Fruit fly (Drosophila melanogaster): Measurements from ENCODE around the gene Poxm.
A peak's percentile ranks its signal among the peaks of the same experiment; 100 is the strongest.

Gene Poxm

DNA sequence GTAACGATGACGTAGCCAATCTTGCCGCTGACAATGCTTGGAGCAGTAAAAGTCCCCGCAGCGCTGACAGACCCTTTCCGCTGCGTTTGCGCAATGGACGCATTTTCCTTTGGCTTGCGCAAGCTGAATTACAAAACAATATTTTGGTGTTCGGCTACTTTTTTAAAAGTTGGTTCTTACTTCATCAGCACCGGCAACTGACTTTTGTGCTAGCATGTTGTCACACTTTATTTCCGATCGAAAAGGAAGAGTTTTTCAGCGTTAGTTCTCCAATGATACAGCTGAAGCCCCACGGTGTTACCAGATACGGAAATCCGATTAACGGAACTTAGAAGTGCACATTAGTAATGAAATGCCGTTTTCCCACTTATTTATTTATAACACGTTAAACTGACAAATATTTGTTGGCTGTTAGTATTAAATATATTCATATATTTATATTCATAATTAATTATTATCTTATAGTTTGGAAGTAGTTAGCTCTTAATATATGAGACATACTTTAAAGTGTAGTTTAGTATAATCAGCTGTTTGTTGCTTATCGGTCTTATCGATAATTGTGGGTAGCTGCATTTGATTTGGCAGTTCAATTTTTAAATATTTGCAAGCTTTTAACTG, 28.8 kb upstream of the Poxm start, which contains the start of the genes Veneno and CG7963 (continued):
- TF ChIP-seq HmgZ (tag; optimal IDR thresholded peaks at IDR 0.05) (peak; percentile 16), CG12659 (GFP tag; optimal IDR thresholded peaks at IDR 0.05) (peak; percentile 47), slp2 (GFP tag; optimal IDR thresholded peaks at IDR 0.05) (no peak), insv (GFP tag; optimal IDR thresholded peaks at IDR 0.05) (no peak), HLHmδ (GFP tag; optimal IDR thresholded peaks at IDR 0.05) (no peak), sna (GFP tag; IDR thresholded peaks at IDR 0.05; ENCODE audit: partially characterized antibody) (no peak), CG18764 (GFP tag; optimal IDR thresholded peaks at IDR 0.05) (no peak), HLH3B (GFP tag; IDR thresholded peaks at IDR 0.05) (no peak), Dp (GFP tag; optimal IDR thresholded peaks at IDR 0.05) (peak; percentile 44), rib (GFP tag; IDR thresholded peaks at IDR 0.05) (no peak), Bteb2 (GFP tag; optimal IDR thresholded peaks at IDR 0.05) (no peak), Sox102F (GFP tag; optimal IDR thresholded peaks at IDR 0.05) (peak; percentile 47), klu (GFP tag; IDR thresholded peaks at IDR 0.05) (no peak), Dref (GFP tag; IDR thresholded peaks at IDR 0.05) (peak; percentile 55), CG3995 (GFP tag; optimal IDR thresholded peaks at IDR 0.05) (no peak), gsb-n (tag; optimal IDR thresholded peaks at IDR 0.05) (peak; percentile 29), CG2116 (GFP tag; optimal IDR thresholded peaks at IDR 0.05) (peak; percentile 58), shn (GFP tag; optimal IDR thresholded peaks at IDR 0.05) (no peak), tio (GFP tag; optimal IDR thresholded peaks at IDR 0.05) (no peak), trem (tag; optimal IDR thresholded peaks at IDR 0.05) (peak; percentile 83), CG3726 (GFP tag; IDR thresholded peaks at IDR 0.05) (no peak), Lpt (GFP tag; optimal IDR thresholded peaks at IDR 0.05) (no peak), CG42726 (GFP tag; IDR thresholded peaks at IDR 0.05; ENCODE audit: partially characterized antibody) (0 out of 2 replicates have a peak, but pooled peaks have one; percentile 25), lab (GFP tag; optimal IDR thresholded peaks at IDR 0.05) (no peak), CG7372 (GFP tag; IDR thresholded peaks at IDR 0.05) (no peak), tgo (GFP tag; IDR thresholded peaks at IDR 0.05) (no peak), Atf6 (GFP tag; IDR thresholded peaks at IDR 0.05) (no peak), CG32767 (GFP tag; IDR thresholded peaks at IDR 0.05) (no peak), zfh1 (GFP tag; IDR thresholded peaks at IDR 0.05) (no peak), vvl (GFP tag; IDR thresholded peaks at IDR 0.05) (0 out of 2 replicates have a peak, but pooled peaks have one; percentile 22), CG18011 (GFP tag; optimal IDR thresholded peaks at IDR 0.05) (no peak), Xbp1 (GFP tag; optimal IDR thresholded peaks at IDR 0.05) (peak; percentile 24), sug (tag; optimal IDR thresholded peaks at IDR 0.05) (no peak), pan (optimal IDR thresholded peaks at IDR 0.05) (no peak), pan (GFP tag; optimal IDR thresholded peaks at IDR 0.05 in 1 of 2, IDR thresholded peaks at IDR 0.05 in 1 of 2) (peak in 1 of 2 experiments; percentile 15), CkIIα-i1 (GFP tag; IDR thresholded peaks at IDR 0.05) (no peak), phol (tag; optimal IDR thresholded peaks at IDR 0.05) (peak; percentile 54), CG7357 (GFP tag; IDR thresholded peaks at IDR 0.05) (peak; percentile 94), CG13287 (GFP tag; IDR thresholded peaks at IDR 0.05; ENCODE audit: partially characterized antibody) (no peak), Doc3 (GFP tag; IDR thresholded peaks at IDR 0.05; ENCODE audit: partially characterized antibody) (no peak), CG7987 (GFP tag; optimal IDR thresholded peaks at IDR 0.05) (no peak), ssp (GFP tag; IDR thresholded peaks at IDR 0.05) (peak; percentile 97), dm (GFP tag; optimal IDR thresholded peaks at IDR 0.05) (no peak), Sin3A (optimal IDR thresholded peaks at IDR 0.05) (no peak), CG9817 (tag; optimal IDR thresholded peaks at IDR 0.05) (peak; percentile 19), stc (GFP tag; IDR thresholded peaks at IDR 0.05) (no peak), Fer2 (tag; optimal IDR thresholded peaks at IDR 0.05) (no peak), Oli (tag; optimal IDR thresholded peaks at IDR 0.05) (no peak), CG14014 (GFP tag; IDR thresholded peaks at IDR 0.05) (no peak), z (GFP tag; IDR thresholded peaks at IDR 0.05) (no peak), CG12219 (GFP tag; optimal IDR thresholded peaks at IDR 0.05) (no peak)
